Worm (Caenorhabditis elegans): ENCODE measurements around the gene R151.1.

DNA sequence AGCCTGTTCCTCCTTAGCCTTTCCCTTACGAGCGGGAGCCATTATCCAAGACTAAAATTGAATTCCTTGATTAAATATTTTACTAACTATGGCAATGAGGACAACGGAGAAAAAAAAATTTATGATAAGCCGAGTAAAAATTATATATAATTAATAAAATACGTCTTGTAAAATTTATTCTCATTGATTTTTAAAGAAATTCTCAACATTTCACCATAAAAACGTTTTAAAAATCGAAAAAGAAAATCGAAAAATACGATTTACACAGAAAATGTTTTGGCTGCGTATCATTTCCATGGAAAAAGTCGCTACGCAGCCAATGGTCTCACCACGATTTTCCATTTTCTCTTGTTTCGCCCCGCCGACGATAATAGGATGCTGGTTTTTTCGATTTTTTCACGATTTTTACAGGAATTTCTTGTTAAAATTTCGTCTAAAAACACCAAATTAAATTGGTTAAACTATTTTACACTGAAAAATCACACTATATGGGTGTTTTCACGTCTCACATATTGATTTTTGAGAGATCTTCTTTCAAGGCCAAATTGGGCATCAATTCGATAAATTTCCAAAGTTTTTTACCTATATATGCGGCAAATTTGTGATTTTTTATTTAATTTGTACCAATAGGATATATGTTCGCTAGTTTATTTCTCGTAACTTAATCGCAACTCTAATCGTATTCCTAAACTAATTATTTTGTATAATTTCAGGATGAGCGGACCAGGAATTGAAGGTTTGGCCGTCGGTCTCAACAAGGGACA is 36.6 kb upstream of the R151.1 start, which contains the start of the genes rps-14 and rpl-36:
- TF ChIP-seq sptf-1 (tag; optimal IDR thresholded peaks at IDR 0.05) (peak; percentile 57), lsy-2 (tag; optimal IDR thresholded peaks at IDR 0.05) (peak; percentile 86), pha-4 (tag; optimal IDR thresholded peaks at IDR 0.05) (peak; percentile 86), mep-1 (tag; optimal IDR thresholded peaks at IDR 0.05) (peak; percentile 91), zip-8 (tag; optimal IDR thresholded peaks at IDR 0.05) (no peak), nhr-76 (tag; optimal IDR thresholded peaks at IDR 0.05) (no peak), unc-62 (GFP tag; optimal IDR thresholded peaks at IDR 0.05) (no peak), nhr-12 (tag; optimal IDR thresholded peaks at IDR 0.05) (no peak)
